Worm (Caenorhabditis elegans): ENCODE results near the gene trul-1.

ce11 chrII:288705-289205 lies 6.4 kb upstream of the trul-1 start, which contains the start of gene mrpl-41:
- TF ChIP-seq ama-1 (optimal IDR thresholded peaks at IDR 0.05), result no peak
- TF ChIP-seq hnd-1 (tag; optimal IDR thresholded peaks at IDR 0.05), result no peak
